Worm (Caenorhabditis elegans) whole organism, L1 larva: ENCODE measurements around the gene C18C4.7.

Source experiments
- C34B4.2 ChIP-seq: sonication (generic microtip); optimal IDR thresholded peaks from 2 replicates; lab custom pipeline; 2017; ENCODE audit warnings: mild to moderate bottlenecking, missing genetic modification characterization, missing compliant biosample characterization
- F16B12.6 ChIP-seq: fragments of 150-350 bp; optimal IDR thresholded peaks from 2 replicates; lab custom pipeline; 2014; ENCODE audit warnings: missing biosample characterization, missing genetic modification characterization
- Y116A8C.19 ChIP-seq: sonication (generic microtip); optimal IDR thresholded peaks from 2 replicates; lab custom pipeline; 2016; ENCODE audit warnings: missing compliant biosample characterization, missing genetic modification characterization, borderline replicate concordance
- ama-1 ChIP-seq: fragments of 150-350 bp; optimal IDR thresholded peaks from 2 replicates; lab custom pipeline; 2014
- blmp-1 ChIP-seq: fragments of 150-350 bp; optimal IDR thresholded peaks from 2 replicates; lab custom pipeline; 2014; ENCODE audit warnings: missing biosample characterization, missing genetic modification characterization
- ceh-63 ChIP-seq: fragments of 200-800 bp; sonication (Bioruptor generic); optimal IDR thresholded peaks from 2 replicates; lab custom pipeline; 2018; ENCODE audit warnings: mild to moderate bottlenecking, missing genetic modification characterization, missing compliant biosample characterization
- ceh-8 ChIP-seq: fragments of 200-800 bp; sonication (Bioruptor generic); optimal IDR thresholded peaks from 2 replicates; lab custom pipeline; 2018; ENCODE audit warnings: mild to moderate bottlenecking, missing genetic modification characterization, moderate library complexity, missing compliant biosample characterization
- ceh-82 ChIP-seq, 3 experiments: fragments of 150-350 bp in 1 of 3; sonication (generic microtip) in 2 of 3; optimal IDR thresholded peaks; 2 replicates each; lab custom pipeline; 2014 to 2017; ENCODE audit warnings: missing biosample characterization in 3 of 3, missing genetic modification characterization in 3 of 3
- ces-1 ChIP-seq: fragments of 150-350 bp; optimal IDR thresholded peaks from 2 replicates; lab custom pipeline; 2014; ENCODE audit warnings: missing biosample characterization, missing genetic modification reagents, missing genetic modification characterization
- dpl-1 ChIP-seq, 3 experiments: fragments of 150-350 bp in 2 of 3; sonication (generic microtip) in 1 of 3; optimal IDR thresholded peaks; 2 replicates each; lab custom pipeline; 2014 to 2017; ENCODE audit warnings: missing biosample characterization in 3 of 3, missing genetic modification characterization in 3 of 3, missing genetic modification reagents in 3 of 3
- efl-1 ChIP-seq, 4 experiments: fragments of 150-350 bp; optimal IDR thresholded peaks in 3 of 4; peaks in 1 of 4; 1 replicate in 1 of 4; 2 replicates in 3 of 4; lab custom pipeline; 2014; ENCODE audit warnings: missing biosample characterization in 2 of 4, missing genetic modification characterization in 2 of 4, missing genetic modification reagents in 2 of 4
- efl-3 ChIP-seq: fragments of 200-800 bp; sonication (Bioruptor generic); optimal IDR thresholded peaks from 2 replicates; lab custom pipeline; 2018; ENCODE audit warnings: mild to moderate bottlenecking, missing genetic modification characterization, missing compliant biosample characterization
- egl-13 ChIP-seq: sonication (generic microtip); optimal IDR thresholded peaks from 2 replicates; lab custom pipeline; 2016; ENCODE audit warnings: missing genotype, missing genetic modification reagents, missing genetic modification characterization, missing compliant biosample characterization
- egl-27 ChIP-seq, 2 experiments: fragments of 150-350 bp in 1 of 2; sonication (generic microtip); optimal IDR thresholded peaks; 3 replicates each; lab custom pipeline; 2017 to 2018; ENCODE audit warnings: missing biosample characterization in 2 of 2, missing genetic modification characterization in 2 of 2, missing genetic modification reagents in 2 of 2
- fkh-4 ChIP-seq: sonication (generic microtip); optimal IDR thresholded peaks from 2 replicates; lab custom pipeline; 2016; ENCODE audit warnings: missing compliant biosample characterization, missing genetic modification characterization, borderline replicate concordance
- fkh-8 ChIP-seq: sonication (generic microtip); optimal IDR thresholded peaks from 2 replicates; lab custom pipeline; 2016; ENCODE audit warnings: mild to moderate bottlenecking, missing genetic modification characterization, missing compliant biosample characterization
- fos-1 ChIP-seq: fragments of 150-350 bp; optimal IDR thresholded peaks from 2 replicates; lab custom pipeline; 2014; ENCODE audit warnings: missing biosample characterization, missing genetic modification characterization
- grh-1 ChIP-seq: fragments of 200-800 bp; sonication (Bioruptor generic); IDR thresholded peaks from 2 replicates; pipeline ENCODE4 v1.3.6; 2022; ENCODE audit warnings: missing genetic modification reagents, missing genetic modification characterization, missing compliant biosample characterization
- hlh-4 ChIP-seq: sonication (generic microtip); optimal IDR thresholded peaks from 2 replicates; lab custom pipeline; 2016; ENCODE audit warnings: mild to moderate bottlenecking, missing genetic modification characterization, missing compliant biosample characterization
- hpl-2 ChIP-seq: fragments of 150-350 bp; optimal IDR thresholded peaks from 2 replicates; lab custom pipeline; 2014; ENCODE audit warnings: missing biosample characterization, missing genetic modification reagents, missing genetic modification characterization
- isw-1 ChIP-seq: fragments of 200-800 bp; sonication (Bioruptor generic); IDR thresholded peaks from 2 replicates; pipeline ENCODE4 v1.3.6; 2022; ENCODE audit warnings: missing genetic modification characterization, missing compliant biosample characterization
- jun-1 ChIP-seq: fragments of 150-350 bp; optimal IDR thresholded peaks from 2 replicates; lab custom pipeline; 2014; ENCODE audit warnings: missing biosample characterization, missing genetic modification reagents, missing genetic modification characterization
- lin-13 ChIP-seq: fragments of 150-350 bp; optimal IDR thresholded peaks from 2 replicates; lab custom pipeline; 2014; ENCODE audit warnings: missing biosample characterization, missing genetic modification reagents, missing genetic modification characterization
- lin-14 ChIP-seq: fragments of 200-800 bp; sonication (Bioruptor generic); optimal IDR thresholded peaks from 2 replicates; lab custom pipeline; 2018; ENCODE audit warnings: mild to moderate bottlenecking, missing genetic modification characterization, moderate library complexity, missing compliant biosample characterization
- lin-15B ChIP-seq: fragments of 150-350 bp; sonication (generic microtip); optimal IDR thresholded peaks from 3 replicates; lab custom pipeline; 2014; ENCODE audit warnings: missing biosample characterization, missing genetic modification characterization
- lin-35 ChIP-seq, 2 experiments: fragments of 150-350 bp; optimal IDR thresholded peaks; 2 replicates each; lab custom pipeline; 2014; ENCODE audit warnings: missing biosample characterization in 2 of 2, missing genetic modification characterization in 2 of 2, missing genetic modification reagents in 2 of 2
- lin-39 ChIP-seq: fragments of 150-350 bp; optimal IDR thresholded peaks from 2 replicates; lab custom pipeline; 2014; ENCODE audit warnings: missing biosample characterization, missing genetic modification reagents, missing genetic modification characterization
- lir-3 ChIP-seq: sonication (generic microtip); optimal IDR thresholded peaks from 2 replicates; lab custom pipeline; 2016; ENCODE audit warnings: mild to moderate bottlenecking, missing genetic modification characterization, moderate library complexity, missing compliant biosample characterization; ENCODE audit not compliant: poor library complexity
- lsy-2 ChIP-seq, 2 experiments: fragments of 150-350 bp; optimal IDR thresholded peaks; 2 replicates each; lab custom pipeline; 2014; ENCODE audit warnings: missing biosample characterization in 2 of 2, missing genetic modification characterization in 2 of 2
- mdl-1 ChIP-seq, 2 experiments: fragments of 150-350 bp; optimal IDR thresholded peaks; 2 replicates each; lab custom pipeline; 2014 to 2017; ENCODE audit warnings: missing biosample characterization in 2 of 2, missing genetic modification characterization in 2 of 2, inconsistent platforms in 1 of 2
- mef-2 ChIP-seq: fragments of 150-350 bp; optimal IDR thresholded peaks from 2 replicates; lab custom pipeline; 2014; ENCODE audit warnings: missing biosample characterization, missing genetic modification characterization
- nhr-11 ChIP-seq: fragments of 150-350 bp; optimal IDR thresholded peaks from 2 replicates; lab custom pipeline; 2014; ENCODE audit warnings: missing biosample characterization, missing genetic modification characterization
- nhr-19 ChIP-seq: fragments of 200-800 bp; sonication (Bioruptor generic); conservative IDR thresholded peaks from 2 replicates; pipeline ENCODE4 v1.3.6; 2022; ENCODE audit warnings: missing genetic modification characterization, missing compliant biosample characterization
- nhr-20 ChIP-seq: sonication (generic microtip); optimal IDR thresholded peaks from 2 replicates; lab custom pipeline; 2016; ENCODE audit warnings: mild to moderate bottlenecking, missing genetic modification characterization, missing compliant biosample characterization
- nhr-237 ChIP-seq: fragments of 150-350 bp; optimal IDR thresholded peaks from 2 replicates; lab custom pipeline; 2014; ENCODE audit warnings: missing biosample characterization, missing genetic modification characterization
- nhr-71 ChIP-seq: sonication (generic microtip); optimal IDR thresholded peaks from 2 replicates; lab custom pipeline; 2016; ENCODE audit warnings: mild to moderate bottlenecking, missing genetic modification characterization, moderate library complexity, missing compliant biosample characterization
- nhr-77 ChIP-seq: fragments of 150-350 bp; optimal IDR thresholded peaks from 2 replicates; lab custom pipeline; 2014; ENCODE audit warnings: missing biosample characterization, missing genetic modification characterization
- nhr-90 ChIP-seq: sonication (generic microtip); optimal IDR thresholded peaks from 2 replicates; lab custom pipeline; 2016; ENCODE audit warnings: mild to moderate bottlenecking, missing genetic modification characterization, missing compliant biosample characterization; ENCODE audit not compliant: poor library complexity
- rnt-1 ChIP-seq: sonication (generic microtip); optimal IDR thresholded peaks from 2 replicates; lab custom pipeline; 2016; ENCODE audit warnings: mild to moderate bottlenecking, missing genetic modification characterization, moderate library complexity, missing compliant biosample characterization
- skn-1 ChIP-seq: fragments of 150-350 bp; optimal IDR thresholded peaks from 2 replicates; lab custom pipeline; 2014; ENCODE audit warnings: missing biosample characterization, missing genetic modification characterization
- snpc-4 ChIP-seq: fragments of 150-350 bp; optimal IDR thresholded peaks from 2 replicates; lab custom pipeline; 2014; ENCODE audit warnings: missing biosample characterization, missing genetic modification characterization
- snu-23 ChIP-seq: sonication (generic microtip); optimal IDR thresholded peaks from 2 replicates; lab custom pipeline; 2016; ENCODE audit warnings: missing genetic modification characterization, missing compliant biosample characterization
- sup-37 ChIP-seq: fragments of 200-800 bp; sonication (Bioruptor generic); optimal IDR thresholded peaks from 2 replicates; lab custom pipeline; 2018; ENCODE audit warnings: mild to moderate bottlenecking, missing genetic modification characterization, missing compliant biosample characterization
- swsn-7 ChIP-seq: sonication (generic microtip); optimal IDR thresholded peaks from 2 replicates; lab custom pipeline; 2016; ENCODE audit warnings: missing genetic modification characterization, missing compliant biosample characterization
- tbx-2 ChIP-seq: sonication (generic microtip); optimal IDR thresholded peaks from 2 replicates; lab custom pipeline; 2016; ENCODE audit warnings: missing genetic modification characterization, missing compliant biosample characterization
- unc-130 ChIP-seq: fragments of 150-350 bp; optimal IDR thresholded peaks from 2 replicates; lab custom pipeline; 2017; ENCODE audit warnings: missing biosample characterization, missing genetic modification characterization, inconsistent platforms
- unc-30 ChIP-seq: sonication (generic microtip); optimal IDR thresholded peaks from 2 replicates; lab custom pipeline; 2017; ENCODE audit warnings: missing biosample characterization, missing genetic modification characterization
- unc-86 ChIP-seq: sonication (generic microtip); optimal IDR thresholded peaks from 2 replicates; lab custom pipeline; 2016; ENCODE audit warnings: missing genetic modification characterization, missing compliant biosample characterization
- xbp-1 ChIP-seq: sonication (generic microtip); optimal IDR thresholded peaks from 2 replicates; lab custom pipeline; 2016; ENCODE audit warnings: missing genetic modification characterization, missing compliant biosample characterization

C18C4.7 gene

ce11 chrV:5581312-5581711, 14.3 kb upstream of the C18C4.7 start, which contains the start of gene klc-2:
Gene klc-2, minus strand, starts transcription at chrV:5581412.
- no peak for TF ChIP-seq egl-27 (tag; optimal IDR thresholded peaks at IDR 0.05; lab: Kevin White, UChicago)
- TF ChIP-seq tbx-2 (tag; lab: Kevin White, UChicago), result no peak
- no peak for TF ChIP-seq nhr-77 (tag; lab: Kevin White, UChicago)
- TF ChIP-seq ceh-63 (GFP tag; lab: Kevin White, UChicago), result no peak
- no peak for TF ChIP-seq ces-1 (GFP tag; lab: Kevin White, UChicago)
- no peak for TF ChIP-seq lin-35 (GFP tag; optimal IDR thresholded peaks at IDR 0.05; lab: Kevin White, UChicago)
- TF ChIP-seq hlh-4, result no peak
- no peak for TF ChIP-seq egl-13 (tag; lab: Kevin White, UChicago)
- no peak for TF ChIP-seq efl-3 (GFP tag; lab: Kevin White, UChicago)
- no peak for TF ChIP-seq mef-2
- no peak for TF ChIP-seq xbp-1 (tag; lab: Kevin White, UChicago)
- no peak for TF ChIP-seq grh-1
- no peak for TF ChIP-seq F16B12.6 (tag; lab: Kevin White, UChicago)
- TF ChIP-seq fos-1 (tag; lab: Kevin White, UChicago), result no peak

DNA sequence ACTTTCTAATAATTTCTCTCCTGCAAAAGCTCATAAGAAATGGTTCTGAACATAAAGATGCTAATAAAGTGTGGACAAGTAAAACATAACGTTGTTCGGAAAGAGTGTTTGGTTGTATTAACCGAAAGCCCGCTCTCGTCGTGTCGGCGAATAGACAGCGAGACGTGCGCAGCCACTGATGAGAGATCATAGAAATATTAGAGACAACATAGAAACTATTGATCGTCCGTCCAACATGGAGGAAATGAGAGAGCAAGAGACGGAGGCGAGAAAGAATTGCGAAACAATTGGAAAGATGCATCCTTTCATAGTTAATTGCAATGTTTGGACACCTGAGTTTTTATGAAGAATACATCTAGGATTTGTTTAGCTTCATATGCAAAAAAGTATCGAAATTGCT, 13.5 kb upstream of the C18C4.7 start:
- TF ChIP-seq skn-1 (tag; lab: Kevin White, UChicago) (peak; percentile 50), nhr-71 (tag; lab: Kevin White, UChicago) (peak; percentile 76), nhr-77 (tag; lab: Kevin White, UChicago) (peak; percentile 29), lin-35 (GFP tag; optimal IDR thresholded peaks at IDR 0.05; lab: Kevin White, UChicago) (peak; percentile 56 to 62), lir-3 (no peak), fos-1 (tag; lab: Kevin White, UChicago) (no peak), efl-1 (optimal IDR thresholded peaks at IDR 0.05; lab: Kevin White, UChicago) (peak; percentile 60 to 74), efl-1 (GFP tag; optimal IDR thresholded peaks at IDR 0.05 in 1 of 2; lab: Kevin White, UChicago) (peak; percentile 48 to 92), blmp-1 (tag; lab: Kevin White, UChicago) (peak; percentile 66), snu-23 (peak; percentile 71), lin-14 (GFP tag; lab: Kevin White, UChicago) (peak; percentile 90), nhr-90 (no peak), nhr-19 (GFP tag; lab: Robert Waterston, UW) (no peak), unc-130 (tag; lab: Kevin White, UChicago) (no peak), C34B4.2 (tag; lab: Kevin White, UChicago) (no peak), rnt-1 (tag; lab: Kevin White, UChicago) (peak; percentile 48), tbx-2 (tag; lab: Kevin White, UChicago) (peak; percentile 52), hpl-2 (GFP tag; lab: Kevin White, UChicago) (no peak), Y116A8C.19 (tag; lab: Kevin White, UChicago) (no peak), nhr-11 (tag; lab: Kevin White, UChicago) (no peak), xbp-1 (tag; lab: Kevin White, UChicago) (peak; percentile 34), nhr-20 (tag; lab: Kevin White, UChicago) (peak; percentile 32), ama-1 (lab: Kevin White, UChicago) (peak; percentile 10), dpl-1 (GFP tag; optimal IDR thresholded peaks at IDR 0.05; lab: Kevin White, UChicago) (peak in 2 of 3 experiments; percentile 14 to 54), lin-13 (GFP tag; lab: Kevin White, UChicago) (peak; percentile 40), lin-39 (tag; lab: Kevin White, UChicago) (no peak), lin-15B (tag; lab: Kevin White, UChicago) (no peak), isw-1 (GFP tag; lab: Robert Waterston, UW) (peak; percentile 33), unc-30 (tag; lab: Kevin White, UChicago) (no peak), fkh-4 (tag; lab: Kevin White, UChicago) (no peak), ceh-8 (GFP tag; lab: Kevin White, UChicago) (no peak), snpc-4 (peak; percentile 50), jun-1 (tag; lab: Kevin White, UChicago) (peak; percentile 17), efl-3 (GFP tag; lab: Kevin White, UChicago) (no peak), egl-13 (tag; lab: Kevin White, UChicago) (no peak), nhr-237 (peak; percentile 12), swsn-7 (tag; lab: Kevin White, UChicago) (peak; percentile 59), mdl-1 (tag; optimal IDR thresholded peaks at IDR 0.05; lab: Kevin White, UChicago) (peak in 1 of 2 experiments; percentile 34), lsy-2 (tag; optimal IDR thresholded peaks at IDR 0.05; lab: Kevin White, UChicago) (peak; percentile 67 to 90), sup-37 (no peak), mef-2 (no peak), unc-86 (peak; percentile 27), ceh-82 (tag; optimal IDR thresholded peaks at IDR 0.05; lab: Kevin White, UChicago) (peak; percentile 36 to 78 (median 67)), fkh-8 (tag; lab: Kevin White, UChicago) (peak; percentile 61)
